Fruit fly (Drosophila melanogaster) whole organism, embryonic: ENCODE data around the gene CG33631.

ENCODE experiments used
- Aef1 ChIP-seq: fragments of 200-800 bp; sonication (Bioruptor generic); IDR thresholded peaks from 3 replicates; pipeline ENCODE4 v1.3.6; 2022; ENCODE audit warnings: missing biosample characterization, missing genetic modification characterization
- Antp ChIP-seq: fragments of 200-800 bp; sonication (Bioruptor generic); optimal IDR thresholded peaks from 3 replicates; lab custom pipeline; 2016; ENCODE audit warnings: missing biosample characterization, missing genetic modification characterization
- CG10274 ChIP-seq: fragments of 200-800 bp; sonication (Bioruptor generic); optimal IDR thresholded peaks from 3 replicates; lab custom pipeline; 2017; ENCODE audit warnings: missing biosample characterization, mild to moderate bottlenecking, missing genetic modification characterization
- CG10321 ChIP-seq: fragments of 200-800 bp; sonication (Bioruptor generic); IDR thresholded peaks from 2 replicates; pipeline ENCODE4 v1.3.6; 2022; ENCODE audit warnings: missing biosample characterization, missing genetic modification characterization
- CG10462 ChIP-seq: fragments of 200-800 bp; sonication (Bioruptor generic); optimal IDR thresholded peaks from 2 replicates; lab custom pipeline; 2016; ENCODE audit warnings: missing biosample characterization, missing genetic modification characterization
- CG10959 ChIP-seq: fragments of 200-800 bp; sonication (Bioruptor generic); IDR thresholded peaks from 2 replicates; pipeline ENCODE4 v1.3.6; 2022; ENCODE audit warnings: missing biosample characterization, missing genetic modification characterization
- CG11456 ChIP-seq: fragments of 200-800 bp; sonication (Bioruptor generic); IDR thresholded peaks from 3 replicates; pipeline ENCODE4 v1.3.6; 2022; ENCODE audit warnings: missing biosample characterization, missing genetic modification characterization
- CG12942 ChIP-seq: fragments of 200-800 bp; sonication (Bioruptor generic); optimal IDR thresholded peaks from 3 replicates; lab custom pipeline; 2016; ENCODE audit warnings: missing biosample characterization, missing genetic modification characterization
- CG13624 ChIP-seq: fragments of 200-800 bp; sonication (Bioruptor generic); optimal IDR thresholded peaks from 2 replicates; lab custom pipeline; 2016; ENCODE audit warnings: missing biosample characterization, missing genetic modification characterization
- CG15011 ChIP-seq: fragments of 200-800 bp; sonication (Bioruptor generic); optimal IDR thresholded peaks from 3 replicates; lab custom pipeline; 2018; ENCODE audit warnings: missing biosample characterization, mild to moderate bottlenecking, missing genetic modification characterization
- CG2120 ChIP-seq: fragments of 200-800 bp; sonication (Bioruptor generic); optimal IDR thresholded peaks from 3 replicates; lab custom pipeline; 2016; ENCODE audit warnings: missing biosample characterization, missing genetic modification characterization
- CG2875 ChIP-seq: fragments of 200-800 bp; sonication (Bioruptor generic); optimal IDR thresholded peaks from 2 replicates; lab custom pipeline; 2017; ENCODE audit warnings: missing biosample characterization, mild to moderate bottlenecking, missing genetic modification characterization, missing genetic modification reagents
- CG32772 ChIP-seq: fragments of 200-800 bp; sonication (Bioruptor generic); IDR thresholded peaks from 2 replicates; pipeline ENCODE4 v1.3.6; 2022; ENCODE audit warnings: missing biosample characterization, missing genetic modification characterization
- CG4617 ChIP-seq: fragments of 200-800 bp; sonication (Bioruptor generic); optimal IDR thresholded peaks from 3 replicates; lab custom pipeline; 2016; ENCODE audit warnings: missing biosample characterization, missing genetic modification characterization, borderline replicate concordance
- CG6854 ChIP-seq: fragments of 200-800 bp; sonication (Bioruptor generic); optimal IDR thresholded peaks from 3 replicates; lab custom pipeline; 2017; ENCODE audit warnings: missing biosample characterization, mild to moderate bottlenecking, missing genetic modification characterization
- CG8924 ChIP-seq: fragments of 200-800 bp; optimal IDR thresholded peaks from 3 replicates; lab custom pipeline; 2019; ENCODE audit warnings: missing biosample characterization, mild to moderate bottlenecking, missing genetic modification characterization, moderate library complexity
- CG8944 ChIP-seq: fragments of 200-800 bp; sonication (Bioruptor generic); optimal IDR thresholded peaks from 3 replicates; lab custom pipeline; 2016; ENCODE audit warnings: missing biosample characterization, missing genetic modification characterization
- CG9215 ChIP-seq: fragments of 200-800 bp; sonication (Bioruptor generic); IDR thresholded peaks from 2 replicates; pipeline ENCODE4 v1.3.6; 2022; ENCODE audit warnings: missing biosample characterization, missing genetic modification characterization
- D19B ChIP-seq: fragments of 200-800 bp; sonication (Bioruptor generic); optimal IDR thresholded peaks from 2 replicates; lab custom pipeline; 2017; ENCODE audit warnings: missing biosample characterization, mild to moderate bottlenecking, missing genetic modification characterization
- Dek ChIP-seq: fragments of 200-800 bp; sonication (Bioruptor generic); optimal IDR thresholded peaks from 3 replicates; lab custom pipeline; 2019; ENCODE audit warnings: missing biosample characterization, mild to moderate bottlenecking, missing genetic modification characterization, moderate library complexity
- Dip3 ChIP-seq: fragments of 200-800 bp; sonication (Bioruptor generic); optimal IDR thresholded peaks from 3 replicates; lab custom pipeline; 2016; ENCODE audit warnings: missing biosample characterization, missing genetic modification characterization
- ERR ChIP-seq: fragments of 200-800 bp; sonication (Bioruptor generic); optimal IDR thresholded peaks from 2 replicates; lab custom pipeline; 2016; ENCODE audit warnings: missing biosample characterization, missing genetic modification characterization
- Hsf ChIP-seq: fragments of 200-800 bp; sonication (Bioruptor generic); optimal IDR thresholded peaks from 3 replicates; lab custom pipeline; 2016; ENCODE audit warnings: missing biosample characterization, missing genetic modification characterization
- Lhr ChIP-seq: fragments of 200-800 bp; sonication (Bioruptor generic); optimal IDR thresholded peaks from 3 replicates; lab custom pipeline; 2017; ENCODE audit warnings: mild to moderate bottlenecking, missing biosample characterization, missing genetic modification reagents, missing genetic modification characterization
- Myb ChIP-seq: fragments of 200-800 bp; sonication (Bioruptor generic); optimal IDR thresholded peaks from 2 replicates; lab custom pipeline; 2016; ENCODE audit warnings: missing biosample characterization, missing genetic modification characterization
- Rfx ChIP-seq: fragments of 200-800 bp; sonication (Bioruptor generic); IDR thresholded peaks from 2 replicates; pipeline ENCODE4 v1.3.6; 2022; ENCODE audit warnings: missing biosample characterization, missing genetic modification characterization
- Xbp1 ChIP-seq: fragments of 200-800 bp; sonication (Bioruptor generic); optimal IDR thresholded peaks from 3 replicates; lab custom pipeline; 2016; ENCODE audit warnings: missing biosample characterization, mild to moderate bottlenecking, missing genetic modification characterization
- YL-1 ChIP-seq: fragments of 200-800 bp; sonication (Bioruptor generic); optimal IDR thresholded peaks from 3 replicates; lab custom pipeline; 2017; ENCODE audit warnings: missing biosample characterization, mild to moderate bottlenecking, missing genetic modification characterization
- ara ChIP-seq: fragments of 200-800 bp; sonication (Bioruptor generic); IDR thresholded peaks from 2 replicates; pipeline ENCODE4 v1.3.6; 2022; ENCODE audit warnings: missing biosample characterization, missing genetic modification characterization
- ci ChIP-seq: fragments of 200-800 bp; sonication (Bioruptor generic); IDR thresholded peaks from 3 replicates; pipeline ENCODE4 v1.3.6; 2022; ENCODE audit warnings: missing biosample characterization, missing genetic modification characterization
- cwo ChIP-seq: fragments of 200-800 bp; sonication (Bioruptor generic); optimal IDR thresholded peaks from 3 replicates; lab custom pipeline; 2017; ENCODE audit warnings: missing biosample characterization, missing genetic modification characterization, mild to moderate bottlenecking, moderate library complexity, missing genetic modification reagents
- fu2 ChIP-seq: fragments of 200-800 bp; sonication (Bioruptor generic); optimal IDR thresholded peaks from 2 replicates; lab custom pipeline; 2016; ENCODE audit warnings: missing biosample characterization, missing genetic modification characterization
- ind ChIP-seq: fragments of 200-800 bp; sonication (Bioruptor generic); optimal IDR thresholded peaks from 3 replicates; lab custom pipeline; 2016; ENCODE audit warnings: missing biosample characterization, missing genetic modification characterization
- nau ChIP-seq: fragments of 200-800 bp; sonication (Bioruptor generic); optimal IDR thresholded peaks from 3 replicates; lab custom pipeline; 2017; ENCODE audit warnings: missing biosample characterization, mild to moderate bottlenecking, missing genetic modification characterization, missing genetic modification reagents
- odd ChIP-seq: fragments of 200-800 bp; sonication (Bioruptor generic); optimal IDR thresholded peaks from 2 replicates; lab custom pipeline; 2017; ENCODE audit warnings: missing biosample characterization, mild to moderate bottlenecking, missing genetic modification characterization
- pzg ChIP-seq: fragments of 200-800 bp; sonication (Bioruptor generic); optimal IDR thresholded peaks from 3 replicates; lab custom pipeline; 2018; ENCODE audit warnings: missing biosample characterization, mild to moderate bottlenecking, missing genetic modification characterization, moderate library complexity
- run ChIP-seq: fragments of 200-800 bp; sonication (Bioruptor generic); optimal IDR thresholded peaks from 3 replicates; lab custom pipeline; 2018; ENCODE audit warnings: missing biosample characterization, mild to moderate bottlenecking, missing genetic modification characterization
- salm ChIP-seq: fragments of 200-800 bp; sonication (Bioruptor generic); optimal IDR thresholded peaks from 2 replicates; lab custom pipeline; 2018; ENCODE audit warnings: missing biosample characterization, mild to moderate bottlenecking, missing genetic modification characterization
- scrt ChIP-seq: fragments of 200-800 bp; sonication (Bioruptor generic); optimal IDR thresholded peaks from 2 replicates; lab custom pipeline; 2018; ENCODE audit warnings: missing biosample characterization, mild to moderate bottlenecking, missing genetic modification characterization, moderate library complexity
- sisA ChIP-seq: fragments of 200-800 bp; sonication (Bioruptor generic); IDR thresholded peaks from 2 replicates; pipeline ENCODE4 v1.3.6; 2022; ENCODE audit warnings: missing biosample characterization, missing genetic modification characterization
- zf30C ChIP-seq: fragments of 200-800 bp; sonication (Bioruptor generic); optimal IDR thresholded peaks from 3 replicates; lab custom pipeline; 2018; ENCODE audit warnings: missing biosample characterization, mild to moderate bottlenecking, missing genetic modification characterization
- zfh1 ChIP-seq: fragments of 200-800 bp; sonication (Bioruptor generic); IDR thresholded peaks from 3 replicates; pipeline ENCODE4 v1.3.6; 2022; ENCODE audit warnings: missing biosample characterization, missing genetic modification characterization

Gene CG33631

dm6 chr3R:10024032-10024712 lies 39.6 kb upstream of the CG33631 start (continued):
- TF ChIP-seq sisA (GFP tag; lab: Robert Waterston, UW) (0 out of 2 replicates have a peak, but pooled peaks have one; percentile 31), Hsf (GFP tag; lab: Kevin White, UChicago) (peak; percentile 2), Xbp1 (GFP tag; lab: Kevin White, UChicago) (peak; percentile 28), CG12942 (no peak), CG6854 (peak; percentile 43), CG10959 (GFP tag; lab: Robert Waterston, UW) (no peak; the same call in 1 of the 2 replicates), CG4617 (no peak), Rfx (GFP tag; lab: Robert Waterston, UW) (peak; percentile 64), pzg (no peak), Dip3 (GFP tag; lab: Kevin White, UChicago) (no peak), Antp (GFP tag; lab: Kevin White, UChicago) (peak; percentile 32), ERR (peak; percentile 4), CG10321 (GFP tag; lab: Robert Waterston, UW) (no peak), fu2 (peak; percentile 21), CG10462 (GFP tag; lab: Kevin White, UChicago) (no peak), scrt (GFP tag; lab: Kevin White, UChicago) (peak; percentile 54), CG15011 (GFP tag; lab: Kevin White, UChicago) (peak; percentile 16), CG11456 (GFP tag; lab: Robert Waterston, UW) (peak; percentile 57; the same call in 1 of the 3 replicates), Dek (tag; lab: Kevin White, UChicago) (peak; percentile 40), CG2120 (peak; percentile 80), CG32772 (GFP tag; lab: Robert Waterston, UW) (peak; percentile 32; the same call in 1 of the 2 replicates), ind (GFP tag; lab: Kevin White, UChicago) (peak; percentile 46), odd (GFP tag; lab: Kevin White, UChicago) (no peak), YL-1 (no peak), CG2875 (GFP tag; lab: Kevin White, UChicago) (no peak), ci (GFP tag; lab: Robert Waterston, UW) (0 out of 3 replicates have a peak, but pooled peaks have one; percentile 50), salm (tag; lab: Kevin White, UChicago) (no peak), CG10274 (GFP tag; lab: Kevin White, UChicago) (peak; percentile 72), Myb (peak; percentile 23), CG13624 (GFP tag; lab: Kevin White, UChicago) (peak; percentile 36), D19B (GFP tag; lab: Kevin White, UChicago) (peak; percentile 4), Aef1 (0 out of 3 replicates have a peak, but pooled peaks have one; percentile 19), run (peak; percentile 1), CG8924 (no peak), cwo (GFP tag; lab: Kevin White, UChicago) (peak; percentile 37), nau (GFP tag; lab: Kevin White, UChicago) (no peak), zf30C (GFP tag; lab: Kevin White, UChicago) (peak; percentile 51), CG9215 (GFP tag; lab: Robert Waterston, UW) (0 out of 2 replicates have a peak, but pooled peaks have one; percentile 22), CG8944 (GFP tag; lab: Kevin White, UChicago) (no peak), ara (GFP tag; lab: Robert Waterston, UW) (no peak), zfh1 (peak; percentile 52; the same call in 1 of the 3 replicates), Lhr (GFP tag; lab: Kevin White, UChicago) (no peak)
